Worm (Caenorhabditis elegans) whole organism, L3 larva: ENCODE data around the gene mct-6.
A peak's percentile ranks its signal among the peaks of the same experiment; 100 is the strongest.

Experiments used
- R02D3.7 ChIP-seq: fragments of 150-350 bp; optimal IDR thresholded peaks from 2 replicates; lab custom pipeline; 2014; ENCODE audit warnings: missing biosample characterization, missing genetic modification characterization
- ZK546.5 ChIP-seq: sonication (generic microtip); optimal IDR thresholded peaks from 2 replicates; lab custom pipeline; 2017; ENCODE audit warnings: missing biosample characterization, missing genetic modification characterization
- aly-2 ChIP-seq: fragments of 150-350 bp; optimal IDR thresholded peaks from 2 replicates; lab custom pipeline; 2014; ENCODE audit warnings: missing biosample characterization, missing genetic modification characterization
- ama-1 ChIP-seq: fragments of 150-350 bp; optimal IDR thresholded peaks from 2 replicates; lab custom pipeline; 2018
- ceh-16 ChIP-seq: sonication (generic microtip); optimal IDR thresholded peaks from 2 replicates; lab custom pipeline; 2017; ENCODE audit warnings: missing biosample characterization, missing genetic modification characterization
- ceh-28 ChIP-seq: fragments of 150-350 bp; optimal IDR thresholded peaks from 2 replicates; lab custom pipeline; 2014; ENCODE audit warnings: missing biosample characterization, missing genetic modification reagents, missing genetic modification characterization
- ceh-82 ChIP-seq: fragments of 150-350 bp; optimal IDR thresholded peaks from 2 replicates; lab custom pipeline; 2014; ENCODE audit warnings: missing biosample characterization, missing genetic modification characterization
- ceh-9 ChIP-seq: sonication (generic microtip); optimal IDR thresholded peaks from 2 replicates; lab custom pipeline; 2018; ENCODE audit warnings: missing biosample characterization, missing genetic modification characterization
- daf-12 ChIP-seq: fragments of 150-350 bp; optimal IDR thresholded peaks from 2 replicates; lab custom pipeline; 2014; ENCODE audit warnings: missing biosample characterization, missing genetic modification reagents, missing genetic modification characterization
- egl-27 ChIP-seq: sonication (generic microtip); optimal IDR thresholded peaks from 4 replicates; lab custom pipeline; 2017; ENCODE audit warnings: missing biosample characterization, missing genetic modification reagents, missing genetic modification characterization
- egl-5 ChIP-seq: fragments of 150-350 bp; optimal IDR thresholded peaks from 2 replicates; lab custom pipeline; 2017; ENCODE audit warnings: missing biosample characterization, missing genetic modification reagents, missing genetic modification characterization, inconsistent platforms
- elt-1 ChIP-seq: fragments of 150-350 bp; optimal IDR thresholded peaks from 2 replicates; lab custom pipeline; 2014; ENCODE audit warnings: missing biosample characterization, missing genetic modification characterization
- elt-2 ChIP-seq: sonication (generic microtip); optimal IDR thresholded peaks from 2 replicates; lab custom pipeline; 2016; ENCODE audit warnings: missing genetic modification reagents, mild to moderate bottlenecking, missing genetic modification characterization, missing compliant biosample characterization
- elt-3 ChIP-seq, 3 experiments: fragments of 150-350 bp in 1 of 3; sonication (generic microtip) in 2 of 3; optimal IDR thresholded peaks; 2 replicates in 2 of 3; 4 replicates in 1 of 3; lab custom pipeline; 2014 to 2017; ENCODE audit warnings: missing biosample characterization in 3 of 3, missing genetic modification characterization in 3 of 3
- eor-1 ChIP-seq, 2 experiments: fragments of 150-350 bp; optimal IDR thresholded peaks; 2 replicates each; lab custom pipeline; 2014 to 2018; ENCODE audit warnings: missing biosample characterization in 2 of 2, missing genetic modification characterization in 2 of 2
- fkh-10 ChIP-seq: sonication (generic microtip); optimal IDR thresholded peaks from 2 replicates; lab custom pipeline; 2017; ENCODE audit warnings: missing biosample characterization, missing genetic modification reagents, missing genetic modification characterization
- fkh-2 ChIP-seq: fragments of 150-350 bp; optimal IDR thresholded peaks from 2 replicates; lab custom pipeline; 2014; ENCODE audit warnings: missing biosample characterization, missing genetic modification reagents, missing genetic modification characterization
- fos-1 ChIP-seq: fragments of 150-350 bp; optimal IDR thresholded peaks from 2 replicates; lab custom pipeline; 2014; ENCODE audit warnings: missing biosample characterization, missing genetic modification characterization
- hmg-11 ChIP-seq: sonication (generic microtip); optimal IDR thresholded peaks from 2 replicates; lab custom pipeline; 2016; ENCODE audit warnings: missing genetic modification characterization, missing compliant biosample characterization
- jun-1 ChIP-seq: fragments of 150-350 bp; optimal IDR thresholded peaks from 2 replicates; lab custom pipeline; 2014; ENCODE audit warnings: missing biosample characterization, missing genetic modification reagents, missing genetic modification characterization
- lin-15B ChIP-seq: fragments of 150-350 bp; optimal IDR thresholded peaks from 2 replicates; lab custom pipeline; 2014; ENCODE audit warnings: missing biosample characterization, missing genetic modification characterization
- lin-39 ChIP-seq: fragments of 150-350 bp; optimal IDR thresholded peaks from 2 replicates; lab custom pipeline; 2018; ENCODE audit warnings: missing biosample characterization, missing genetic modification reagents, missing genetic modification characterization
- lsy-12 ChIP-seq: sonication (generic microtip); optimal IDR thresholded peaks from 2 replicates; lab custom pipeline; 2016; ENCODE audit warnings: mild to moderate bottlenecking, missing genetic modification characterization, missing compliant biosample characterization
- mdl-1 ChIP-seq: fragments of 150-350 bp; optimal IDR thresholded peaks from 2 replicates; lab custom pipeline; 2014; ENCODE audit warnings: missing biosample characterization, missing genetic modification characterization
- mml-1 ChIP-seq: fragments of 150-350 bp; sonication (generic microtip); optimal IDR thresholded peaks from 3 replicates; lab custom pipeline; 2014; ENCODE audit warnings: missing biosample characterization, missing genetic modification characterization
- nfya-1 ChIP-seq: sonication (generic microtip); optimal IDR thresholded peaks from 2 replicates; lab custom pipeline; 2017; ENCODE audit warnings: missing genetic modification characterization, mild to moderate bottlenecking, missing compliant biosample characterization, antibody characterized with exemption, moderate library complexity; ENCODE audit not compliant: insufficient read depth
- nhr-11 ChIP-seq: fragments of 150-350 bp; optimal IDR thresholded peaks from 2 replicates; lab custom pipeline; 2014; ENCODE audit warnings: missing biosample characterization, missing genetic modification characterization
- nhr-12 ChIP-seq: fragments of 150-350 bp; optimal IDR thresholded peaks from 2 replicates; lab custom pipeline; 2014; ENCODE audit warnings: missing biosample characterization, missing genetic modification characterization
- nhr-23 ChIP-seq: fragments of 150-350 bp; optimal IDR thresholded peaks from 2 replicates; lab custom pipeline; 2014; ENCODE audit warnings: missing biosample characterization, missing genetic modification reagents, missing genetic modification characterization
- nhr-237 ChIP-seq: fragments of 150-350 bp; optimal IDR thresholded peaks from 2 replicates; lab custom pipeline; 2014; ENCODE audit warnings: missing biosample characterization, missing genetic modification characterization
- nhr-25 ChIP-seq: sonication (generic microtip); optimal IDR thresholded peaks from 2 replicates; lab custom pipeline; 2017; ENCODE audit warnings: missing biosample characterization, missing genetic modification characterization
- nhr-28 ChIP-seq: fragments of 150-350 bp; optimal IDR thresholded peaks from 2 replicates; lab custom pipeline; 2014; ENCODE audit warnings: missing biosample characterization, missing genetic modification characterization
- nhr-43 ChIP-seq: sonication (generic microtip); optimal IDR thresholded peaks from 2 replicates; lab custom pipeline; 2016; ENCODE audit warnings: mild to moderate bottlenecking, missing genetic modification characterization, missing compliant biosample characterization; ENCODE audit not compliant: poor library complexity, severe bottlenecking
- nhr-67 ChIP-seq: fragments of 150-350 bp; optimal IDR thresholded peaks from 2 replicates; lab custom pipeline; 2014; ENCODE audit warnings: missing biosample characterization, missing genetic modification characterization
- nhr-76 ChIP-seq: fragments of 150-350 bp; sonication (generic microtip); optimal IDR thresholded peaks from 5 replicates; lab custom pipeline; 2014; ENCODE audit warnings: missing biosample characterization, missing genetic modification characterization
- nhr-77 ChIP-seq: fragments of 150-350 bp; optimal IDR thresholded peaks from 2 replicates; lab custom pipeline; 2014; ENCODE audit warnings: missing biosample characterization, missing genetic modification characterization
- pha-4 ChIP-seq: fragments of 150-350 bp; optimal IDR thresholded peaks from 2 replicates; lab custom pipeline; 2014; ENCODE audit warnings: missing biosample characterization, missing genetic modification reagents, missing genetic modification characterization
- pqm-1 ChIP-seq: fragments of 150-350 bp; optimal IDR thresholded peaks from 2 replicates; lab custom pipeline; 2017; ENCODE audit warnings: missing biosample characterization, missing genetic modification characterization, inconsistent platforms
- sea-2 ChIP-seq: fragments of 150-350 bp; sonication (generic microtip); optimal IDR thresholded peaks from 4 replicates; lab custom pipeline; 2014; ENCODE audit warnings: missing biosample characterization, missing genetic modification reagents, missing genetic modification characterization
- skn-1 ChIP-seq: fragments of 150-350 bp; optimal IDR thresholded peaks from 2 replicates; lab custom pipeline; 2014; ENCODE audit warnings: missing biosample characterization, missing genetic modification characterization
- snpc-4 ChIP-seq: fragments of 150-350 bp; optimal IDR thresholded peaks from 2 replicates; lab custom pipeline; 2014; ENCODE audit warnings: missing biosample characterization, missing genetic modification characterization
- tbx-2 ChIP-seq: sonication (generic microtip); optimal IDR thresholded peaks from 2 replicates; lab custom pipeline; 2016; ENCODE audit warnings: mild to moderate bottlenecking, missing genetic modification characterization, missing compliant biosample characterization
- unc-39 ChIP-seq: sonication (generic microtip); optimal IDR thresholded peaks from 4 replicates; lab custom pipeline; 2017; ENCODE audit warnings: missing biosample characterization, missing genetic modification characterization
- unc-62 ChIP-seq: fragments of 150-350 bp; sonication (generic microtip); optimal IDR thresholded peaks from 4 replicates; lab custom pipeline; 2014; ENCODE audit warnings: missing biosample characterization, missing genetic modification reagents, missing genetic modification characterization
- zag-1 ChIP-seq: fragments of 150-350 bp; optimal IDR thresholded peaks from 2 replicates; lab custom pipeline; 2014; ENCODE audit warnings: missing biosample characterization, missing genetic modification characterization
- ztf-11 ChIP-seq: fragments of 150-350 bp; optimal IDR thresholded peaks from 2 replicates; lab custom pipeline; 2014; ENCODE audit warnings: missing biosample characterization, missing genetic modification characterization
- ztf-4 ChIP-seq: fragments of 150-350 bp; optimal IDR thresholded peaks from 2 replicates; lab custom pipeline; 2014; ENCODE audit warnings: missing biosample characterization, missing genetic modification characterization

Gene mct-6

DNA sequence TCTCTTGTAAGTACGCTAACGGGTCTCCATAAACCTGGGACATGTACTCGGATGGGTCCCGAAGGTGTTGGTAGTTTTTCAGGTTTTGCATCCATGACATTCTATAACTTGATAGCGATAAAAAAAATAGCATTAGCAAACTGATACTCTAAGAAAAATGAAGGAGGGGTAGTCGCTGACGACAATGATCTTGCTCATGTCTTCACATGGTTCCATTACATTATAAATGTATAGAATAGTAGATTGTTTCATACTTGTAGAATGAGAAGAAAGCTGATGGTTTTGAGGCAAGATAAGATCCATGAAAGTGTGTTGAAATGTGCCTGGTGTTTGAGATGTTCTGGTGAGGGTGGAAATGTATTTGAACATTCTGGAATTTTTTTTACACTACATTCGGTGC is 36.7 kb upstream of the mct-6 start, which contains the start of gene mec-4:
Gene mec-4 (minus strand): TSS at position 101 of the 400 bp plus-strand sequence.
- TF ChIP-seq ztf-11 (tag; lab: Kevin White, UChicago), result no peak
- no peak for TF ChIP-seq nhr-28 (tag; lab: Kevin White, UChicago)
- no peak for TF ChIP-seq lin-15B (tag; lab: Kevin White, UChicago)
- no peak for TF ChIP-seq daf-12 (tag; lab: Kevin White, UChicago)
- no peak for TF ChIP-seq ceh-9
- TF ChIP-seq lsy-12, result no peak
- TF ChIP-seq eor-1 (tag; optimal IDR thresholded peaks at IDR 0.05; lab: Kevin White, UChicago), result no peak
- TF ChIP-seq sea-2 (GFP tag; lab: Kevin White, UChicago), result no peak

ce11 chrX:16803545-16803944 is 33.2 kb upstream of the mct-6 start:
- TF ChIP-seq elt-2 (tag; lab: Kevin White, UChicago) (peak; percentile 5), nhr-76 (no peak), lsy-12 (no peak), ama-1 (lab: Kevin White, UChicago) (peak; percentile 7), nhr-28 (tag; lab: Kevin White, UChicago) (no peak)

DNA sequence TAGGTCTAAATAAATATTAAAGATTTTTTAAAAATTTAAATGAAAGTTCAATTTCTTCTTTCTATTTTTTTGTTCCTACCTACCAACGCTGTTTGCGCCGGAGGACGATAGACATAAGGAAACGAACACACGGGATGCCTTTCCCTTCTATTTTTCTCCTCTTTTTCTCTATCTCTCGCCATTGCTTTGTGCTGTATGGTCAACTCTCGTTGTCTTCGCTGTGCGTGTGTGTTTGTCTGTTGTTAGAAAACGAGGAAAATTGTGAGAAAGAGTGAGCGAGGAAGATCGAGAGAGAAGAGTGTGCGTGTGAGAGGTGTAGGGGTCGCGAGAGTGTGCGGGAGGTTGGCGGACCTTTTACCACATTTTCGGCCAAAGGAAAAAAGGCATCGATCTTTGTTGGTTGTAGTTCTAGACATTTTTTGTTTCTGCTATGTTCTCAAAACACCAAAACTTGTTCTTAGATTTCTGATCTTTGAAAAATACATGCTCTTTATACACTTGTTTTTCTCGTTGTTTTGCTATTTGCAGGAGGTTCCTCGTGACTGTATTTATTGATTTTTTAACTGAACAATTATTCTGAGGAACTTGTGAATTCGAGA is 28.9 kb upstream of the mct-6 start:
- no peak for TF ChIP-seq fos-1 (tag; lab: Kevin White, UChicago)
- no peak for TF ChIP-seq nhr-28 (tag; lab: Kevin White, UChicago)
- no peak for TF ChIP-seq skn-1 (tag; lab: Kevin White, UChicago)
- no peak for TF ChIP-seq daf-12 (tag; lab: Kevin White, UChicago)
- TF ChIP-seq eor-1 (tag; optimal IDR thresholded peaks at IDR 0.05; lab: Kevin White, UChicago), result no peak
- TF ChIP-seq sea-2 (GFP tag; lab: Kevin White, UChicago), result no peak
- TF ChIP-seq nhr-67 (tag; lab: Kevin White, UChicago), result no peak
- TF ChIP-seq jun-1 (tag; lab: Kevin White, UChicago), result no peak
- TF ChIP-seq mml-1, result no peak
- TF ChIP-seq tbx-2 (tag; lab: Kevin White, UChicago), result no peak
- no peak for TF ChIP-seq ceh-16 (tag; lab: Kevin White, UChicago)
- TF ChIP-seq R02D3.7 (tag; lab: Kevin White, UChicago), result no peak
- TF ChIP-seq mdl-1 (tag; lab: Kevin White, UChicago), result no peak
- TF ChIP-seq lin-15B (tag; lab: Kevin White, UChicago), result peak; percentile 22
- peak; percentile 89 for TF ChIP-seq hmg-11 (tag; lab: Kevin White, UChicago)
- no peak for TF ChIP-seq elt-1 (tag; lab: Kevin White, UChicago)
- no peak for TF ChIP-seq ZK546.5
- TF ChIP-seq elt-2 (tag; lab: Kevin White, UChicago), result peak; percentile 1
- TF ChIP-seq lin-39 (tag; lab: Kevin White, UChicago), result peak; percentile 76
- peak; percentile 28 for TF ChIP-seq pqm-1 (tag; lab: Kevin White, UChicago)
- TF ChIP-seq nhr-11, result no peak
- no peak for TF ChIP-seq zag-1
- TF ChIP-seq unc-62 (GFP tag; lab: Kevin White, UChicago), result no peak
- no peak for TF ChIP-seq elt-3 (tag; optimal IDR thresholded peaks at IDR 0.05; lab: Kevin White, UChicago)
- no peak for TF ChIP-seq ceh-82 (tag; lab: Kevin White, UChicago)
- TF ChIP-seq fkh-10, result peak; percentile 30
- no peak for TF ChIP-seq aly-2 (tag; lab: Kevin White, UChicago)
- no peak for TF ChIP-seq nhr-237 (tag; lab: Kevin White, UChicago)
- TF ChIP-seq ama-1 (lab: Kevin White, UChicago), result peak; percentile 84
- no peak for TF ChIP-seq unc-39 (tag; lab: Kevin White, UChicago)
- TF ChIP-seq fkh-2, result no peak
- peak; percentile 13 for TF ChIP-seq nhr-23 (tag; lab: Kevin White, UChicago)
- TF ChIP-seq egl-5 (tag; lab: Kevin White, UChicago), result no peak
- peak; percentile 58 for TF ChIP-seq nhr-25
- peak; percentile 10 for TF ChIP-seq lsy-12
- peak; percentile 88 for TF ChIP-seq pha-4 (tag; lab: Kevin White, UChicago)
- TF ChIP-seq nhr-77, result no peak
- TF ChIP-seq ztf-4 (tag; lab: Kevin White, UChicago), result no peak
- peak; percentile 25 for TF ChIP-seq nhr-43 (tag; lab: Kevin White, UChicago)
- TF ChIP-seq nhr-12 (tag; lab: Kevin White, UChicago), result no peak
- TF ChIP-seq nfya-1 (tag; lab: Kevin White, UChicago), result peak; percentile 79
- TF ChIP-seq nhr-76, result no peak
- TF ChIP-seq ztf-11 (tag; lab: Kevin White, UChicago), result no peak
- peak; percentile 39 for TF ChIP-seq snpc-4 (tag; lab: Kevin White, UChicago)
- no peak for TF ChIP-seq egl-27
- TF ChIP-seq ceh-28, result no peak
- TF ChIP-seq ceh-9, result no peak
- TF ChIP-seq, all 47 proteins: peak for 14
